Worm (Caenorhabditis elegans) whole organism, L4 larva: ENCODE measurements around the gene R09A8.5.
A peak's percentile ranks its signal among the peaks of the same experiment; 100 is the strongest.

Source experiments
- D1046.2 ChIP-seq: fragments of 200-800 bp; sonication (Bioruptor generic); IDR thresholded peaks from 2 replicates; pipeline ENCODE4 v1.3.6; 2022; ENCODE audit warnings: missing genetic modification characterization, missing compliant biosample characterization
- F37D6.2 ChIP-seq: sonication (generic microtip); optimal IDR thresholded peaks from 2 replicates; lab custom pipeline; 2016; ENCODE audit warnings: mild to moderate bottlenecking, missing genetic modification characterization, missing compliant biosample characterization
- R02D3.7 ChIP-seq: fragments of 150-350 bp; sonication (generic microtip); optimal IDR thresholded peaks from 3 replicates; lab custom pipeline; 2014; ENCODE audit warnings: missing biosample characterization, missing genetic modification characterization
- T20F7.1 ChIP-seq: fragments of 200-800 bp; sonication (Bioruptor generic); optimal IDR thresholded peaks from 2 replicates; lab custom pipeline; 2018; ENCODE audit warnings: mild to moderate bottlenecking, missing genetic modification characterization, missing compliant biosample characterization
- T26A8.4 ChIP-seq: fragments of 200-800 bp; sonication (Bioruptor generic); IDR thresholded peaks from 2 replicates; pipeline ENCODE4 v1.3.6; 2022; ENCODE audit warnings: missing genetic modification characterization, missing compliant biosample characterization
- Y105C5A.15 ChIP-seq: fragments of 200-800 bp; sonication (Bioruptor generic); IDR thresholded peaks from 2 replicates; pipeline ENCODE4 v1.3.6; 2022; ENCODE audit warnings: missing genetic modification characterization, missing compliant biosample characterization
- Y5F2A.4 ChIP-seq: fragments of 200-800 bp; sonication (Bioruptor generic); optimal IDR thresholded peaks from 2 replicates; lab custom pipeline; 2018; ENCODE audit warnings: mild to moderate bottlenecking, missing genetic modification characterization, missing compliant biosample characterization
- Y75B8A.6 ChIP-seq: fragments of 200-800 bp; sonication (Bioruptor generic); IDR thresholded peaks from 2 replicates; pipeline ENCODE4 v1.3.6; 2022; ENCODE audit warnings: missing genetic modification reagents, missing genetic modification characterization, missing compliant biosample characterization
- aha-1 ChIP-seq: fragments of 150-350 bp; peaks from one replicate; lab custom pipeline; 2014; ENCODE audit warnings: missing biosample characterization, missing genetic modification characterization
- arid-1 ChIP-seq: fragments of 200-800 bp; sonication (Bioruptor generic); conservative IDR thresholded peaks from 2 replicates; pipeline ENCODE4 v1.3.6; 2022; ENCODE audit warnings: missing genetic modification reagents, missing genetic modification characterization, missing compliant biosample characterization
- attf-4 ChIP-seq: sonication (generic microtip); optimal IDR thresholded peaks from 3 replicates; lab custom pipeline; 2017; ENCODE audit warnings: missing biosample characterization, missing genetic modification characterization
- ceh-20 ChIP-seq: fragments of 200-800 bp; sonication (Bioruptor generic); IDR thresholded peaks from 2 replicates; pipeline ENCODE4 v1.3.6; 2022; ENCODE audit warnings: missing genetic modification reagents, missing genetic modification characterization, missing compliant biosample characterization
- ceh-28 ChIP-seq: fragments of 150-350 bp; optimal IDR thresholded peaks from 2 replicates; lab custom pipeline; 2014; ENCODE audit warnings: missing biosample characterization, missing genetic modification reagents, missing genetic modification characterization
- ceh-82 ChIP-seq: sonication (generic microtip); optimal IDR thresholded peaks from 2 replicates; lab custom pipeline; 2017; ENCODE audit warnings: missing biosample characterization, missing genetic modification characterization
- daf-12 ChIP-seq: fragments of 150-350 bp; optimal IDR thresholded peaks from 2 replicates; lab custom pipeline; 2014; ENCODE audit warnings: missing biosample characterization, missing genetic modification reagents, missing genetic modification characterization
- daf-8 ChIP-seq: fragments of 200-800 bp; sonication (Bioruptor generic); IDR thresholded peaks from 2 replicates; pipeline ENCODE4 v1.3.6; 2022; ENCODE audit warnings: missing genetic modification characterization, missing compliant biosample characterization
- fkh-10 ChIP-seq: fragments of 150-350 bp; optimal IDR thresholded peaks from 2 replicates; lab custom pipeline; 2014; ENCODE audit warnings: missing biosample characterization, missing genetic modification reagents, missing genetic modification characterization
- gei-8 ChIP-seq: fragments of 200-800 bp; sonication (Bioruptor generic); optimal IDR thresholded peaks from 2 replicates; lab custom pipeline; 2018; ENCODE audit warnings: mild to moderate bottlenecking, missing genetic modification characterization, missing compliant biosample characterization
- hlh-11 ChIP-seq: fragments of 200-800 bp; sonication (Bioruptor generic); optimal IDR thresholded peaks from 2 replicates; lab custom pipeline; 2018; ENCODE audit warnings: mild to moderate bottlenecking, missing genetic modification characterization, missing compliant biosample characterization
- lim-7 ChIP-seq: fragments of 200-800 bp; sonication (Bioruptor generic); IDR thresholded peaks from 2 replicates; pipeline ENCODE4 v1.3.6; 2022; ENCODE audit warnings: missing genetic modification characterization, missing compliant biosample characterization
- madf-5 ChIP-seq, 2 experiments: fragments of 200-800 bp; sonication (Bioruptor generic); IDR thresholded peaks; 2 replicates each; pipeline ENCODE4 v1.3.6; 2022; ENCODE audit warnings: missing compliant biosample characterization in 2 of 2, missing genetic modification characterization in 2 of 2
- mep-1 ChIP-seq: fragments of 150-350 bp; sonication (generic microtip); optimal IDR thresholded peaks from 3 replicates; lab custom pipeline; 2014; ENCODE audit warnings: missing biosample characterization, missing genetic modification characterization
- mxl-3 ChIP-seq: fragments of 200-800 bp; sonication (Bioruptor generic); optimal IDR thresholded peaks from 2 replicates; lab custom pipeline; 2018; ENCODE audit warnings: mild to moderate bottlenecking, missing genetic modification characterization, missing compliant biosample characterization
- nhr-10 ChIP-seq: fragments of 150-350 bp; optimal IDR thresholded peaks from 2 replicates; lab custom pipeline; 2014; ENCODE audit warnings: missing biosample characterization, missing genetic modification characterization
- nhr-111 ChIP-seq: fragments of 200-800 bp; sonication (Bioruptor generic); optimal IDR thresholded peaks from 2 replicates; lab custom pipeline; 2018; ENCODE audit warnings: mild to moderate bottlenecking, missing genetic modification characterization, missing compliant biosample characterization
- nhr-28 ChIP-seq: fragments of 150-350 bp; optimal IDR thresholded peaks from 2 replicates; lab custom pipeline; 2014; ENCODE audit warnings: missing biosample characterization, missing genetic modification characterization
- nhr-41 ChIP-seq: fragments of 200-800 bp; sonication (Bioruptor generic); IDR thresholded peaks from 2 replicates; pipeline ENCODE4 v1.3.6; 2022; ENCODE audit warnings: missing genetic modification reagents, missing genetic modification characterization, missing compliant biosample characterization
- nhr-42 ChIP-seq: fragments of 200-800 bp; sonication (Bioruptor generic); IDR thresholded peaks from 2 replicates; pipeline ENCODE4 v1.3.6; 2022; ENCODE audit warnings: missing genetic modification characterization, missing compliant biosample characterization
- nhr-76 ChIP-seq: fragments of 150-350 bp; optimal IDR thresholded peaks from 2 replicates; lab custom pipeline; 2014; ENCODE audit warnings: missing biosample characterization, missing genetic modification characterization
- nhr-77 ChIP-seq: fragments of 150-350 bp; optimal IDR thresholded peaks from 2 replicates; lab custom pipeline; 2014; ENCODE audit warnings: missing biosample characterization, missing genetic modification characterization
- php-3 ChIP-seq: fragments of 200-800 bp; sonication (Bioruptor generic); IDR thresholded peaks from 2 replicates; pipeline ENCODE4 v1.3.6; 2022; ENCODE audit warnings: missing genetic modification reagents, missing genetic modification characterization, missing compliant biosample characterization
- set-16 ChIP-seq: fragments of 200-800 bp; sonication (Bioruptor generic); IDR thresholded peaks from 2 replicates; pipeline ENCODE4 v1.3.6; 2022; ENCODE audit warnings: missing genetic modification reagents, missing genetic modification characterization, missing compliant biosample characterization
- snpc-4 ChIP-seq: fragments of 150-350 bp; optimal IDR thresholded peaks from 2 replicates; lab custom pipeline; 2014; ENCODE audit warnings: missing biosample characterization, missing genetic modification characterization
- spr-3 ChIP-seq: fragments of 200-800 bp; sonication (Bioruptor generic); optimal IDR thresholded peaks from 2 replicates; lab custom pipeline; 2018; ENCODE audit warnings: mild to moderate bottlenecking, missing genetic modification characterization, missing compliant biosample characterization
- tra-1 ChIP-seq: fragments of 200-800 bp; sonication (Bioruptor generic); IDR thresholded peaks from 2 replicates; pipeline ENCODE4 v1.3.6; 2022; ENCODE audit warnings: missing genetic modification reagents, missing genetic modification characterization, missing compliant biosample characterization
- unc-62 ChIP-seq, 3 experiments: fragments of 150-350 bp in 1 of 3; sonication (generic microtip); optimal IDR thresholded peaks in 2 of 3; peaks in 1 of 3; 1 replicate in 1 of 3; 2 replicates in 2 of 3; lab custom pipeline; 2014 to 2017; ENCODE audit warnings: missing biosample characterization in 3 of 3, missing genetic modification characterization in 3 of 3, missing genetic modification reagents in 3 of 3, missing genotype in 1 of 3
- vab-7 ChIP-seq: fragments of 200-800 bp; sonication (Bioruptor generic); IDR thresholded peaks from 2 replicates; pipeline ENCODE4 v1.3.6; 2022; ENCODE audit warnings: missing genetic modification reagents, missing genetic modification characterization, missing compliant biosample characterization
- zag-1 ChIP-seq: fragments of 150-350 bp; optimal IDR thresholded peaks from 2 replicates; lab custom pipeline; 2014; ENCODE audit warnings: missing biosample characterization, missing genetic modification characterization
- zfp-3 ChIP-seq: fragments of 200-800 bp; sonication (Bioruptor generic); conservative IDR thresholded peaks from 2 replicates; pipeline ENCODE4 v1.3.6; 2022; ENCODE audit warnings: missing genetic modification reagents, missing genetic modification characterization, missing compliant biosample characterization
- zip-2 ChIP-seq: fragments of 150-350 bp; optimal IDR thresholded peaks from 2 replicates; lab custom pipeline; 2014; ENCODE audit warnings: missing biosample characterization, missing genetic modification characterization
- ztf-11 ChIP-seq: fragments of 150-350 bp; optimal IDR thresholded peaks from 2 replicates; lab custom pipeline; 2014; ENCODE audit warnings: missing biosample characterization, missing genetic modification characterization
- ztf-7 ChIP-seq: fragments of 150-350 bp; optimal IDR thresholded peaks from 2 replicates; lab custom pipeline; 2014; ENCODE audit warnings: missing biosample characterization, missing genetic modification characterization

Gene R09A8.5

ce11 chrX:12627797-12628196, 12.6 kb downstream of the R09A8.5 start (continued):
- no peak for TF ChIP-seq zfp-3
- TF ChIP-seq nhr-10 (tag; lab: Kevin White, UChicago), result peak; percentile 27
- TF ChIP-seq Y5F2A.4 (GFP tag; lab: Kevin White, UChicago), result no peak
- TF ChIP-seq ztf-7 (tag; lab: Kevin White, UChicago), result no peak
- peak; percentile 15 for TF ChIP-seq zip-2 (tag; lab: Kevin White, UChicago)
- no peak for TF ChIP-seq R02D3.7
- TF ChIP-seq ceh-28 (tag; lab: Kevin White, UChicago), result no peak
- peak; percentile 50 for TF ChIP-seq mxl-3
- TF ChIP-seq tra-1 (GFP tag; lab: Robert Waterston, UW), result 0 out of 2 replicates have a peak, but pooled peaks have one; percentile 51
- no peak for TF ChIP-seq attf-4
- TF ChIP-seq D1046.2 (GFP tag; lab: Robert Waterston, UW), result 0 out of 2 replicates have a peak, but pooled peaks have one; percentile 17
- no peak for TF ChIP-seq madf-5 (GFP tag; IDR thresholded peaks at IDR 0.05; lab: Robert Waterston, UW)
- TF ChIP-seq T20F7.1 (GFP tag; lab: Kevin White, UChicago), result peak; percentile 24
- no peak for TF ChIP-seq nhr-42 (GFP tag; lab: Robert Waterston, UW)
- no peak for TF ChIP-seq nhr-111
- peak; percentile 81 for TF ChIP-seq hlh-11 (tag; lab: Kevin White, UChicago)
- TF ChIP-seq vab-7 (GFP tag; lab: Robert Waterston, UW), result no peak
- TF ChIP-seq nhr-76 (tag; lab: Kevin White, UChicago), result no peak
- TF ChIP-seq php-3 (GFP tag; lab: Robert Waterston, UW), result peak; percentile 36; the same call in 1 of the 2 replicates
- TF ChIP-seq daf-8, result no peak
- no peak for TF ChIP-seq Y105C5A.15

ce11 chrX:12620310-12620709, 20.0 kb downstream of the R09A8.5 start:
- TF ChIP-seq D1046.2 (GFP tag; lab: Robert Waterston, UW), result no peak
- peak; percentile 85 for TF ChIP-seq aha-1
- TF ChIP-seq unc-62 (GFP tag; optimal IDR thresholded peaks at IDR 0.05 in 1 of 2; lab: Kevin White, UChicago), result peak in 1 of 2 experiments; percentile 91
- TF ChIP-seq unc-62 (tag; optimal IDR thresholded peaks at IDR 0.05; lab: Kevin White, UChicago), result no peak
- TF ChIP-seq, all 104 proteins: peak for 2

- TF ChIP-seq hlh-11 (tag; lab: Kevin White, UChicago) (no peak), Y75B8A.6 (GFP tag; lab: Robert Waterston, UW) (no peak), D1046.2 (GFP tag; lab: Robert Waterston, UW) (no peak), arid-1 (GFP tag; lab: Robert Waterston, UW) (no peak), F37D6.2 (tag; lab: Kevin White, UChicago) (no peak), spr-3 (GFP tag; lab: Kevin White, UChicago) (no peak), snpc-4 (tag; lab: Kevin White, UChicago) (no peak), ceh-82 (tag; lab: Kevin White, UChicago) (no peak), fkh-10 (GFP tag; lab: Kevin White, UChicago) (no peak), nhr-41 (GFP tag; lab: Robert Waterston, UW) (no peak), nhr-28 (no peak), nhr-76 (tag; lab: Kevin White, UChicago) (no peak), gei-8 (GFP tag; lab: Kevin White, UChicago) (no peak), ztf-11 (tag; lab: Kevin White, UChicago) (no peak), lim-7 (GFP tag; lab: Robert Waterston, UW) (no peak), nhr-77 (tag; lab: Kevin White, UChicago) (no peak), T20F7.1 (GFP tag; lab: Kevin White, UChicago) (no peak), zag-1 (tag; lab: Kevin White, UChicago) (no peak)
Measured at ce11 chrX:12619165-12619564, 21.2 kb downstream of the R09A8.5 start, which contains the start of gene R09A8.2. Gene R09A8.2, plus strand, starts transcription at chrX:12619465.

- TF ChIP-seq mep-1 (tag; lab: Kevin White, UChicago) (no peak), ztf-11 (tag; lab: Kevin White, UChicago) (no peak), tra-1 (GFP tag; lab: Robert Waterston, UW) (no peak), daf-12 (tag; lab: Kevin White, UChicago) (no peak), snpc-4 (tag; lab: Kevin White, UChicago) (no peak), ceh-20 (no peak), set-16 (peak; percentile 66), T26A8.4 (GFP tag; lab: Robert Waterston, UW) (no peak)
- TF ChIP-seq, all 104 proteins: peak for 1
Measured at ce11 chrX:12618447-12618846, 21.9 kb downstream of the R09A8.5 start.
